Fruit fly (Drosophila melanogaster): ENCODE results near the gene Ada1-1.

DNA sequence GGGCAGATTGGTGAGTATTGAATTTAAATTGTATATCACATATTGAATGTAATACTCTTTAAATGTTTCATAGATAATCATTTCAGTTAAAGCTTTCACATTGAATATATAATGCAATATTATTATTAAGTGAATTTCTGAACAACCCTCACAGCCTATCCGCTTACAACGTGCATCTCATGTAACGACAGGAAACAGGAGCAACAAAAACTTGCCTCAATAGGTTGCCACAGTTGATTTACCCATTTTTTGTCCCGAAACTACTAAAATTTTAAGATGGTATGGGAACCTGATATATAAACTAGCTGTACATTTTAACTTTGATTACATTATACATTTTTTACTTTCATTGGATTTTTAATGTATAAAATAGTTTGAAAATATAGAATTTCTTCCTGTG, 37.9 kb upstream of the Ada1-1 start:
- no peak for TF ChIP-seq Mnt (GFP tag; optimal IDR thresholded peaks at IDR 0.05)
- no peak for TF ChIP-seq cic (GFP tag; optimal IDR thresholded peaks at IDR 0.05)
- TF ChIP-seq CG5204 (GFP tag; optimal IDR thresholded peaks at IDR 0.05): no peak
- no peak for TF ChIP-seq CG11617 (GFP tag; optimal IDR thresholded peaks at IDR 0.05)
- no peak for TF ChIP-seq toe (GFP tag; optimal IDR thresholded peaks at IDR 0.05)
- no peak for TF ChIP-seq CG33017 (tag; optimal IDR thresholded peaks at IDR 0.05)
- TF ChIP-seq bab1 (GFP tag; optimal IDR thresholded peaks at IDR 0.05): no peak
